Fruit fly (Drosophila melanogaster): ENCODE results near the gene CG42263.

The CG42263 gene

DNA sequence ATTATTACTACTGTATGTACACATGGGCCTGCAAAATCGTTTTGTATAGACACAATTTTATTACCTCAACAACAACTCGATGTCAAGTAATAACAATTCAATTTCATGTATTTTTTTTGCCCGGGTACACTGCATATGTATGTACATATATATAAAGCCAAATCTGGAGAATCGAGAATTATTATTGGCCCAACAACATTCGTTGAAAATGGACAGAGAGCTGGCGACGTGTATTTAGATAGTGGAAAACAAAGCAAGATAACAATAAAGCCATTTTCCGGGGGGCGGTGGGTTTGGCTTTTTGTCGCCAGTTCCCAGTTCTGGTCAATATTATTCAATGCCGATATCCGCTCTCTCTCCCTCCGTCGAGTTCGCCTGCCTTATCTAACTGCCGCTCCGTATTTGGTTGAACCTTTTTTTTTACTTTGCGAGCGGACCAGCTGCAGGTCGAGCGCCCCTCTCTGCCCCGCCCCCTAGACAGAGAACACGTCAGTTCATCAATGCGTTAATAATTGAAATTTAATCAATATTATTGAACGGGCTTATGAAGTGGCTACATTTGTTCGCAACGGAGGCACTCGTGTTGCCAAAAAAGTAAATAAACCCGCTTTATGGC is 25.8 kb downstream of the CG42263 start:
- TF ChIP-seq tj (GFP tag; optimal IDR thresholded peaks at IDR 0.05) (no peak), Clk (GFP tag; optimal IDR thresholded peaks at IDR 0.05) (no peak), Mnt (GFP tag; optimal IDR thresholded peaks at IDR 0.05) (peak; percentile 56), CG1620 (GFP tag; optimal IDR thresholded peaks at IDR 0.05) (no peak), CG5204 (GFP tag; optimal IDR thresholded peaks at IDR 0.05) (no peak), pad (GFP tag; optimal IDR thresholded peaks at IDR 0.05) (no peak), CG11617 (GFP tag; optimal IDR thresholded peaks at IDR 0.05) (no peak), kay (GFP tag; ENCODE audit: borderline replicate concordance) (peak; percentile 97), toe (GFP tag; optimal IDR thresholded peaks at IDR 0.05) (no peak), ovo (GFP tag; optimal IDR thresholded peaks at IDR 0.05) (peak; percentile 17), Crg-1 (GFP tag; optimal IDR thresholded peaks at IDR 0.05) (no peak), cic (GFP tag; optimal IDR thresholded peaks at IDR 0.05) (peak; percentile 89), CG12768 (GFP tag; optimal IDR thresholded peaks at IDR 0.05) (peak; percentile 54), CG7045 (GFP tag; optimal IDR thresholded peaks at IDR 0.05) (peak; percentile 30)

dm6 chr3L:19929051-19929718 is 26.4 kb downstream of the CG42263 start:
- TF ChIP-seq CG11617 (GFP tag; optimal IDR thresholded peaks at IDR 0.05), result peak; percentile 26
- peak; percentile 10 for TF ChIP-seq CG7101 (tag; optimal IDR thresholded peaks at IDR 0.05)
- no peak for TF ChIP-seq CG7045 (GFP tag; optimal IDR thresholded peaks at IDR 0.05)
- TF ChIP-seq cic (GFP tag; optimal IDR thresholded peaks at IDR 0.05), result peak; percentile 19
- TF ChIP-seq kay (GFP tag; ENCODE audit: borderline replicate concordance), result no peak
- TF ChIP-seq tj (GFP tag; optimal IDR thresholded peaks at IDR 0.05), result peak; percentile 19
- peak; percentile 23 for TF ChIP-seq CG14711 (tag; optimal IDR thresholded peaks at IDR 0.05)

DNA sequence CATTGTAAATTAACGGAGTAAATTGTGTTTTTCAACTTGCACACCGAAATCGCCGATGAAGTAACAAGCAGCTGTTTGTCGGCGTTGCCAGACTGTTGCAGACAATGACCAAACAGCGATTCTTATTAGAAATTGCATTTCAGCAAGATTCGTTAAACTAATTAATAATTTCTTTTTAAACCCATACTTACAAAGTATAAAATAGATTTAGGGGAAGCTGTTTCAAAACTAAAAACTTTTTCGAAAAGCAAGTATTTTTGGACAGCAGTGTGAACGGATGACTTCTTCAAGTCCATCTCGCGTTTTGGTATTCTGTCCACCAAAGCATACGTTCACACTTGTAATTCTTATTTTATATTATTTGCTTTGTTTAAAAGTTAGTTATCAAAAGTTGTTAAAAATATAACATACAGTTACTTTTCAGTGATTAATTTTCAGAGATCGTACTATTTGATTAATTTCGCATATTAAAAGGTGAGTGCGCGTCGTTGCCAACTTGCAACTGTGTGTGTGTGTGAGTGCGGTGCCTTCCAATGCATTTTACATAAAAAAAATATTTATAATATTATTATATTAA is 27.1 kb downstream of the CG42263 start, which contains the start of the genes CG8004 and RhoGDI:
Gene CG8004, minus strand, starts transcription at position 74 of the 577 bp plus-strand sequence.
Gene RhoGDI, plus strand, starts transcription at position 309 of the 577 bp plus-strand sequence.
- TF ChIP-seq CG12768 (GFP tag; optimal IDR thresholded peaks at IDR 0.05) (peak; percentile 43), CG5204 (GFP tag; optimal IDR thresholded peaks at IDR 0.05) (no peak), Crg-1 (GFP tag; optimal IDR thresholded peaks at IDR 0.05) (peak; percentile 6), CG11617 (GFP tag; optimal IDR thresholded peaks at IDR 0.05) (peak; percentile 62), pad (GFP tag; optimal IDR thresholded peaks at IDR 0.05) (no peak), CG1620 (GFP tag; optimal IDR thresholded peaks at IDR 0.05) (peak; percentile 79), CG7045 (GFP tag; optimal IDR thresholded peaks at IDR 0.05) (peak; percentile 42), cic (GFP tag; optimal IDR thresholded peaks at IDR 0.05) (no peak), CG7101 (tag; optimal IDR thresholded peaks at IDR 0.05) (peak; percentile 75), CG33017 (tag; optimal IDR thresholded peaks at IDR 0.05) (peak; percentile 65), bab1 (GFP tag; optimal IDR thresholded peaks at IDR 0.05) (peak; percentile 66), ovo (GFP tag; optimal IDR thresholded peaks at IDR 0.05) (peak; percentile 31), toe (GFP tag; optimal IDR thresholded peaks at IDR 0.05) (peak; percentile 76), CG14711 (tag; optimal IDR thresholded peaks at IDR 0.05) (peak; percentile 74), Mnt (GFP tag; optimal IDR thresholded peaks at IDR 0.05) (no peak), kay (GFP tag; ENCODE audit: borderline replicate concordance) (no peak), tj (GFP tag; optimal IDR thresholded peaks at IDR 0.05) (peak; percentile 7), Hr96 (GFP tag; optimal IDR thresholded peaks at IDR 0.05) (peak; percentile 63), Clk (GFP tag; optimal IDR thresholded peaks at IDR 0.05) (peak; percentile 28), cnc (optimal IDR thresholded peaks at IDR 0.05) (no peak)

DNA sequence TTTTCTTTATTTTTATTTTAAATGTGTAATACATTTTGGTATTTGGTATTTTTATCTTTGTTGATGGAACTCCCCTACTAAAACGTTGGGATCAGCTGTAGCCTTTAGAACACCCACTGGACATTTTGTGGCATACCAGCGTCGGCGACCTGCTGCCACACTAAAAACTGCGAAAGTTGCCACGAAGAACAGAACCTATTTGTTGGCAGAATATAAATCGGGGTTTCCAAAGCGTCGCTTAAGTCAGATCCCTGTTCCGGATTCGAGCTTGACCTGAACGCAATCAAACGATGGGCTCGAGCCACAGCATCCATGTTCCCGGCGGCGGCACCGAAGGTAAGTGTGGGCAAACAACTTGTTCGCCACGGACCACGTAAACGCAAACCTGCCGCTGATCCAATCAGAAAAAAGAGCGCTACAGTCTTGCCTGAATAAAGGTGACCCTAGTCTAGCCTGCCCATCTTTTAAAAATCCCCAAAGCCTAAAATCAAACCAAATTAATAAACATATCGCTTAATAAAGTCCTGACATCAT is 30.8 kb downstream of the CG42263 start, which contains the start of gene Grasp65:
Gene Grasp65, plus strand, starts transcription at position 173 of the 534 bp plus-strand sequence.
- TF ChIP-seq bab1 (GFP tag; optimal IDR thresholded peaks at IDR 0.05), result peak; percentile 67
- no peak for TF ChIP-seq cnc (optimal IDR thresholded peaks at IDR 0.05)
- TF ChIP-seq CG11617 (GFP tag; optimal IDR thresholded peaks at IDR 0.05), result peak; percentile 17
- no peak for TF ChIP-seq Crg-1 (GFP tag; optimal IDR thresholded peaks at IDR 0.05)
- TF ChIP-seq cic (GFP tag; optimal IDR thresholded peaks at IDR 0.05), result peak; percentile 27
- no peak for TF ChIP-seq CG5204 (GFP tag; optimal IDR thresholded peaks at IDR 0.05)
- TF ChIP-seq CG7045 (GFP tag; optimal IDR thresholded peaks at IDR 0.05), result peak; percentile 4
- peak; percentile 13 for TF ChIP-seq CG33017 (tag; optimal IDR thresholded peaks at IDR 0.05)
- no peak for TF ChIP-seq kay (GFP tag; ENCODE audit: borderline replicate concordance)
- TF ChIP-seq CG7101 (tag; optimal IDR thresholded peaks at IDR 0.05), result peak; percentile 31
- peak; percentile 22 for TF ChIP-seq tj (GFP tag; optimal IDR thresholded peaks at IDR 0.05)

- TF ChIP-seq CG33017 (tag; optimal IDR thresholded peaks at IDR 0.05), result peak; percentile 64
- peak; percentile 67 for TF ChIP-seq CG14711 (tag; optimal IDR thresholded peaks at IDR 0.05)
- peak; percentile 61 for TF ChIP-seq toe (GFP tag; optimal IDR thresholded peaks at IDR 0.05)
- peak; percentile 77 for TF ChIP-seq CG1620 (GFP tag; optimal IDR thresholded peaks at IDR 0.05)
- TF ChIP-seq Clk (GFP tag; optimal IDR thresholded peaks at IDR 0.05), result peak; percentile 76
- peak; percentile 69 for TF ChIP-seq CG12768 (GFP tag; optimal IDR thresholded peaks at IDR 0.05)
- peak; percentile 43 for TF ChIP-seq cic (GFP tag; optimal IDR thresholded peaks at IDR 0.05)
- TF ChIP-seq tj (GFP tag; optimal IDR thresholded peaks at IDR 0.05), result peak; percentile 80
- TF ChIP-seq CG7045 (GFP tag; optimal IDR thresholded peaks at IDR 0.05), result peak; percentile 79
- TF ChIP-seq bab1 (GFP tag; optimal IDR thresholded peaks at IDR 0.05), result peak; percentile 97
- no peak for TF ChIP-seq Hr96 (GFP tag; optimal IDR thresholded peaks at IDR 0.05)
- TF ChIP-seq kay (GFP tag; ENCODE audit: borderline replicate concordance), result no peak
- peak; percentile 78 for TF ChIP-seq pad (GFP tag; optimal IDR thresholded peaks at IDR 0.05)
- TF ChIP-seq Crg-1 (GFP tag; optimal IDR thresholded peaks at IDR 0.05), result peak; percentile 85
- TF ChIP-seq CG5204 (GFP tag; optimal IDR thresholded peaks at IDR 0.05), result no peak
- peak; percentile 94 for TF ChIP-seq CG11617 (GFP tag; optimal IDR thresholded peaks at IDR 0.05)
- peak; percentile 65 for TF ChIP-seq ovo (GFP tag; optimal IDR thresholded peaks at IDR 0.05)
- peak; percentile 70 for TF ChIP-seq CG7101 (tag; optimal IDR thresholded peaks at IDR 0.05)
- TF ChIP-seq Mnt (GFP tag; optimal IDR thresholded peaks at IDR 0.05), result peak; percentile 88
- no peak for TF ChIP-seq cnc (optimal IDR thresholded peaks at IDR 0.05)
Measured at dm6 chr3L:19922833-19923745, 32.5 kb downstream of the CG42263 start, which contains the start of gene Pfdn6. Gene Pfdn6, plus strand, starts transcription at chr3L:19923671.

All from whole organism, adult.